Fruit fly (Drosophila melanogaster): ENCODE measurements around the gene mamo.

mamo gene

DNA sequence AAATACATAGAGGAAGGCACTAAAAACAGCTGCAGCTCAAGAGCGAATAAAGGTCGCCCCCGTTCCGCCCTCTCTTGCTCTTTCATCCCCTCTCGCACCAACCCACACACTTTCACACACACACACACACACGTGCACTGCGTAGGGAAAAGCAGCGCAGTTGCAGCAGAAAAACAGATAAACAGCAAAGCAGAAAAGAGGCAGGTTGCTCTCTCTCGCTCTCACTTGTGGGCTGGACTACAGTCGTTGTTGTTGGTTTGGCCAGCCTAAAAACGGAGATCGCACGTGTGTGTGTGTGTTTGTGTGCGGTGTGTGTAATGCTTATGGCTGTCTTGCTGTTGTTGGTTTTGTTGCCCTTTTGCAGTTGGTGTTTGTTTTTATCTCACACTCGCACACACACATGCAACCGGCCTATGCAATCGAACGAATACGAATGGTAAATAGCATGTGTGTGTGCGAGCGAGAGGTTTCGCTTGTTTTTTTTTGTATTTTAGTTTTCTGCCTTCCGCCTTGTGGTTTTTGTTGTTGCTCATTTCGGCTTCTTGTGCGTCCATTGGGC lies 4.5 kb upstream of the mamo start:
- TF ChIP-seq cnc (optimal IDR thresholded peaks at IDR 0.05) = no peak
- no peak for TF ChIP-seq toe (GFP tag; optimal IDR thresholded peaks at IDR 0.05)
- peak; percentile 55 for TF ChIP-seq tj (GFP tag; optimal IDR thresholded peaks at IDR 0.05)
- peak; percentile 13 for TF ChIP-seq bab1 (GFP tag; optimal IDR thresholded peaks at IDR 0.05)
- no peak for TF ChIP-seq CG33017 (tag; optimal IDR thresholded peaks at IDR 0.05)
- TF ChIP-seq cic (GFP tag; optimal IDR thresholded peaks at IDR 0.05) = peak; percentile 37
- peak; percentile 5 for TF ChIP-seq CG7101 (tag; optimal IDR thresholded peaks at IDR 0.05)
- TF ChIP-seq Hr96 (GFP tag; optimal IDR thresholded peaks at IDR 0.05) = no peak
- TF ChIP-seq pad (GFP tag; optimal IDR thresholded peaks at IDR 0.05) = peak; percentile 52
- peak; percentile 68 for TF ChIP-seq ovo (GFP tag; optimal IDR thresholded peaks at IDR 0.05)
- no peak for TF ChIP-seq CG14711 (tag; optimal IDR thresholded peaks at IDR 0.05)
- TF ChIP-seq Crg-1 (GFP tag; optimal IDR thresholded peaks at IDR 0.05) = peak; percentile 1
- no peak for TF ChIP-seq CG5204 (GFP tag; optimal IDR thresholded peaks at IDR 0.05)
- no peak for TF ChIP-seq kay (GFP tag; ENCODE audit: borderline replicate concordance)
- peak; percentile 71 for TF ChIP-seq Mnt (GFP tag; optimal IDR thresholded peaks at IDR 0.05)
- peak; percentile 26 for TF ChIP-seq CG12768 (GFP tag; optimal IDR thresholded peaks at IDR 0.05)

DNA sequence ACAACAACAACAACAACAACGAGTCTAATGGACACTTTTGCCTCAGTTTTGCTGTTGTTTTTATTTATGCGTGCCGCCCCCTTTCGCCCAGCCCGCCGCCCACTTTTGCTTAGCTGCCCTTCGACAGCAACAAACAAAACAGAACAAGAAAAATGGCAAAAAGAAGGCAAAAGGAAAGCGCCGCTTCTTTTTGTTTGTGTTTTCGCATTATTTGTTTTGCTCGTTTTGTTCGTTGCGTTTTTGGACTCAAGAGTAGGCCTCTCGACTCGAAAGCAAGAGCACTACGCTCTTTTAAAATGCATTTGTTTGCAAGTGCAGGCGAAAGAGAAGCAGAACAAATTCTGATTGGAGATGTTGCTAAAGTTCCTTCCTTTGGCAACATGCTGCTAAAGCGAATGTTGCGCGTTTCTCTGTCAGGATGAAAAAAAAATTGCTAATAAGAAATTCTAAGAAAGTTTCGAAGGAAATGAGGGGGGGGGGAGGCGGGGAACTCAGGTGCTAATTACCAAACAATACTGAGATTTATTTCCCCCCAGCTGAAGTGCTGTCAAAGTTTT lies 2.9 kb upstream of the mamo start:
- peak; percentile 6 for TF ChIP-seq CG7045 (GFP tag; optimal IDR thresholded peaks at IDR 0.05)
- no peak for TF ChIP-seq Hr96 (GFP tag; optimal IDR thresholded peaks at IDR 0.05)
- TF ChIP-seq cnc (optimal IDR thresholded peaks at IDR 0.05) = no peak
- TF ChIP-seq Mnt (GFP tag; optimal IDR thresholded peaks at IDR 0.05) = no peak
- no peak for TF ChIP-seq kay (GFP tag; ENCODE audit: borderline replicate concordance)

dm6 chrX:13988861-13989260 lies 1.5 kb downstream of the mamo start:
- TF ChIP-seq kay (GFP tag; ENCODE audit: borderline replicate concordance) = peak; percentile 65
- no peak for TF ChIP-seq CG7101 (tag; optimal IDR thresholded peaks at IDR 0.05)
- peak; percentile 68 for TF ChIP-seq CG11617 (GFP tag; optimal IDR thresholded peaks at IDR 0.05)
- peak; percentile 4 for TF ChIP-seq CG33017 (tag; optimal IDR thresholded peaks at IDR 0.05)
- TF ChIP-seq CG5204 (GFP tag; optimal IDR thresholded peaks at IDR 0.05) = no peak
- TF ChIP-seq bab1 (GFP tag; optimal IDR thresholded peaks at IDR 0.05) = no peak
- TF ChIP-seq CG12768 (GFP tag; optimal IDR thresholded peaks at IDR 0.05) = peak; percentile 41
- peak; percentile 75 for TF ChIP-seq tj (GFP tag; optimal IDR thresholded peaks at IDR 0.05)
- peak; percentile 13 for TF ChIP-seq cic (GFP tag; optimal IDR thresholded peaks at IDR 0.05)
- TF ChIP-seq Clk (GFP tag; optimal IDR thresholded peaks at IDR 0.05) = no peak
- peak; percentile 13 for TF ChIP-seq CG7045 (GFP tag; optimal IDR thresholded peaks at IDR 0.05)
- no peak for TF ChIP-seq toe (GFP tag; optimal IDR thresholded peaks at IDR 0.05)
- TF ChIP-seq Crg-1 (GFP tag; optimal IDR thresholded peaks at IDR 0.05) = no peak
- peak; percentile 15 for TF ChIP-seq pad (GFP tag; optimal IDR thresholded peaks at IDR 0.05)
- no peak for TF ChIP-seq CG1620 (GFP tag; optimal IDR thresholded peaks at IDR 0.05)
- peak; percentile 4 for TF ChIP-seq ovo (GFP tag; optimal IDR thresholded peaks at IDR 0.05)
- TF ChIP-seq CG14711 (tag; optimal IDR thresholded peaks at IDR 0.05) = no peak
- TF ChIP-seq Hr96 (GFP tag; optimal IDR thresholded peaks at IDR 0.05) = no peak
- no peak for TF ChIP-seq Mnt (GFP tag; optimal IDR thresholded peaks at IDR 0.05)
- no peak for TF ChIP-seq cnc (optimal IDR thresholded peaks at IDR 0.05)

DNA sequence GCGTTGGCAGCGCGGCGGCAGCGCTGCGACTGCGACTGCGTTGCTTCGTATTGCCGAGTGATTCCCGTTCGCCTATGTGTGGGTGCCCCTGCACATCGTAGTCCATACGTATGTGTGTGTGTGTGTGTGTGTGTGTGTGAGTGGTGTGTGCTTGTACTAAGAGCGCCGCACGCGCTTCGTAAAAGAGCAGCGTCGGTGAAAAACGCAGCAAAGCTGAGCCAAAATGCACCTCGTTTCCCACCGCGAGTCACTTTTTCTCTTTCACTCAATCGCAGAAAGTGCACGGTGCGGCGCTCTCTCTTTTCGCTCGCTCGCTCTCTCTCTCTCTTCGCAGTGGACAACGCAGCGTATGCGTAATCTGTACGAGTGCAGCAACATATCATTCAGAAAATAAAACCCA lies 3.8 kb downstream of the mamo start:
- TF ChIP-seq bab1 (GFP tag; optimal IDR thresholded peaks at IDR 0.05) = peak; percentile 13
- peak; percentile 1 for TF ChIP-seq CG33017 (tag; optimal IDR thresholded peaks at IDR 0.05)
- TF ChIP-seq Clk (GFP tag; optimal IDR thresholded peaks at IDR 0.05) = no peak
- no peak for TF ChIP-seq cnc (optimal IDR thresholded peaks at IDR 0.05)
- peak; percentile 51 for TF ChIP-seq CG11617 (GFP tag; optimal IDR thresholded peaks at IDR 0.05)
- no peak for TF ChIP-seq CG5204 (GFP tag; optimal IDR thresholded peaks at IDR 0.05)
- TF ChIP-seq Crg-1 (GFP tag; optimal IDR thresholded peaks at IDR 0.05) = no peak
- peak; percentile 89 for TF ChIP-seq tj (GFP tag; optimal IDR thresholded peaks at IDR 0.05)
- TF ChIP-seq CG7101 (tag; optimal IDR thresholded peaks at IDR 0.05) = peak; percentile 7
- TF ChIP-seq CG14711 (tag; optimal IDR thresholded peaks at IDR 0.05) = no peak
- TF ChIP-seq pad (GFP tag; optimal IDR thresholded peaks at IDR 0.05) = peak; percentile 65
- peak; percentile 49 for TF ChIP-seq CG12768 (GFP tag; optimal IDR thresholded peaks at IDR 0.05)

DNA sequence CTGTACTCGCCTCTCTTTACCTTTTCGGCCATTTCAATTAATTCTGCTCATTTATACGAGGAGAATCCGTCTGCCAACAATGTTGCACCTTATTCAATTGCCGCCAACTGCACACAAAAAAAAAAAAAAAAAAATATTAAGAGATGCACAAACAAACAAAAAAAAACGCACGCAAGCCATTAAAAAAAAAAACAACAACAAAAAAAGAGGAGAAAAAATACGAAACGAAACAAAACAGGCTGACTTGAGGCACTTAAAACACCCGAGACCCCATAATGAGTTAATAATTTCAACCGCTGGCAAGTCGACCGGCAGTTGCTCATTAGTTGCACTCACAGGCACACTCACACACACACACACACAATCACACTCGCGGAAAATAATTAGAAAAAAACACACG lies 7.3 kb downstream of the mamo start:
- TF ChIP-seq bab1 (GFP tag; optimal IDR thresholded peaks at IDR 0.05) (no peak), CG12768 (GFP tag; optimal IDR thresholded peaks at IDR 0.05) (no peak), CG1620 (GFP tag; optimal IDR thresholded peaks at IDR 0.05) (no peak), toe (GFP tag; optimal IDR thresholded peaks at IDR 0.05) (no peak), Mnt (GFP tag; optimal IDR thresholded peaks at IDR 0.05) (no peak), cic (GFP tag; optimal IDR thresholded peaks at IDR 0.05) (no peak), pad (GFP tag; optimal IDR thresholded peaks at IDR 0.05) (no peak), cnc (optimal IDR thresholded peaks at IDR 0.05) (no peak), kay (GFP tag; ENCODE audit: borderline replicate concordance) (no peak), CG14711 (tag; optimal IDR thresholded peaks at IDR 0.05) (no peak), CG7101 (tag; optimal IDR thresholded peaks at IDR 0.05) (no peak)

dm6 chrX:13980271-13980670 lies 10.1 kb downstream of the mamo start:
- no peak for TF ChIP-seq CG5204 (GFP tag; optimal IDR thresholded peaks at IDR 0.05)
- no peak for TF ChIP-seq CG12768 (GFP tag; optimal IDR thresholded peaks at IDR 0.05)
- no peak for TF ChIP-seq ovo (GFP tag; optimal IDR thresholded peaks at IDR 0.05)
- no peak for TF ChIP-seq Crg-1 (GFP tag; optimal IDR thresholded peaks at IDR 0.05)

All from whole organism, adult.